Fruit fly (Drosophila melanogaster): ENCODE results near the gene CG2931.

- TF ChIP-seq CG13204 (GFP tag; optimal IDR thresholded peaks at IDR 0.05) (no peak), CG15710 (tag; optimal IDR thresholded peaks at IDR 0.05) (no peak), Snoo (tag; optimal IDR thresholded peaks at IDR 0.05) (no peak), Pif1B (GFP tag; optimal IDR thresholded peaks at IDR 0.05) (no peak), fd96Ca (GFP tag; IDR thresholded peaks at IDR 0.05) (no peak), CG32121 (GFP tag; IDR thresholded peaks at IDR 0.05) (no peak), EcR (GFP tag; optimal IDR thresholded peaks at IDR 0.05) (peak; percentile 94), Ets98B (GFP tag; IDR thresholded peaks at IDR 0.05) (no peak), CG34367 (tag; optimal IDR thresholded peaks at IDR 0.05) (no peak)
Measured at dm6 chr3R:5573883-5574282, 5.5 kb upstream of the CG2931 start.
